Fruit fly (Drosophila melanogaster): ENCODE results near the gene Hex-t1.
A peak's percentile ranks its signal among the peaks of the same experiment; 100 is the strongest.

Hex-t1 gene

dm6 chr3R:26462173-26462959, 13.5 kb downstream of the Hex-t1 start (continued):
- TF ChIP-seq CG11294 (GFP tag; IDR thresholded peaks at IDR 0.05) = no peak
- peak; percentile 7 for TF ChIP-seq topi (GFP tag; optimal IDR thresholded peaks at IDR 0.05)
- no peak for TF ChIP-seq CG8319 (GFP tag; optimal IDR thresholded peaks at IDR 0.05)
- no peak for TF ChIP-seq CG6854 (GFP tag; optimal IDR thresholded peaks at IDR 0.05)
- no peak for TF ChIP-seq Hr38 (GFP tag; optimal IDR thresholded peaks at IDR 0.05)
- TF ChIP-seq CG3919 (GFP tag; optimal IDR thresholded peaks at IDR 0.05) = peak; percentile 60
- TF ChIP-seq CG6808 (GFP tag; optimal IDR thresholded peaks at IDR 0.05) = peak; percentile 60
- no peak for TF ChIP-seq Blimp-1 (GFP tag; optimal IDR thresholded peaks at IDR 0.05)
- no peak for TF ChIP-seq CG11902 (GFP tag; optimal IDR thresholded peaks at IDR 0.05)
- TF ChIP-seq dsx (GFP tag; optimal IDR thresholded peaks at IDR 0.05; ENCODE audit: poor library complexity, severe bottlenecking) = no peak
- TF ChIP-seq lz (GFP tag; optimal IDR thresholded peaks at IDR 0.05) = no peak
- no peak for TF ChIP-seq fd59A (GFP tag; optimal IDR thresholded peaks at IDR 0.05)
- TF ChIP-seq CG11762 (GFP tag; optimal IDR thresholded peaks at IDR 0.05; ENCODE audit: insufficient read depth) = peak; percentile 29
- peak; percentile 34 for TF ChIP-seq CG10669 (GFP tag; optimal IDR thresholded peaks at IDR 0.05)

dm6 chr3R:26463146-26463545, 14.3 kb downstream of the Hex-t1 start:
- TF ChIP-seq CG6276 (GFP tag; optimal IDR thresholded peaks at IDR 0.05) (no peak), cyc (GFP tag; optimal IDR thresholded peaks at IDR 0.05) (no peak), lz (GFP tag; optimal IDR thresholded peaks at IDR 0.05) (no peak), dac (GFP tag; optimal IDR thresholded peaks at IDR 0.05) (no peak), CG11902 (GFP tag; optimal IDR thresholded peaks at IDR 0.05) (no peak), Hr39 (GFP tag; optimal IDR thresholded peaks at IDR 0.05) (no peak), Gug (GFP tag; IDR thresholded peaks at IDR 0.05) (no peak), CG6808 (GFP tag; optimal IDR thresholded peaks at IDR 0.05) (no peak), Eip78C (GFP tag) (no peak), Sox15 (GFP tag; optimal IDR thresholded peaks at IDR 0.05) (no peak), Eip75B (GFP tag; optimal IDR thresholded peaks at IDR 0.05) (no peak)

dm6 chr3R:26463558-26463957, 14.7 kb downstream of the Hex-t1 start:
- peak; percentile 47 for TF ChIP-seq svp (GFP tag)
- TF ChIP-seq CG6276 (GFP tag; optimal IDR thresholded peaks at IDR 0.05) = no peak
- peak; percentile 17 for TF ChIP-seq Eip93F (GFP tag; optimal IDR thresholded peaks at IDR 0.05)
- TF ChIP-seq Eip75B (GFP tag; optimal IDR thresholded peaks at IDR 0.05) = peak; percentile 18
- TF ChIP-seq dac (GFP tag; optimal IDR thresholded peaks at IDR 0.05) = no peak
- peak; percentile 85 for TF ChIP-seq vri (GFP tag; optimal IDR thresholded peaks at IDR 0.05)
- TF ChIP-seq fd85E (GFP tag; optimal IDR thresholded peaks at IDR 0.05) = no peak

dm6 chr3R:26464370-26464769, 15.5 kb downstream of the Hex-t1 start:
- TF ChIP-seq spab (GFP tag; optimal IDR thresholded peaks at IDR 0.05) (peak; percentile 34), CG16779 (tag; optimal IDR thresholded peaks at IDR 0.05) (peak; percentile 50), CG6808 (GFP tag; optimal IDR thresholded peaks at IDR 0.05) (peak; percentile 55), Ets21C (GFP tag; optimal IDR thresholded peaks at IDR 0.05) (no peak), Sox102F (GFP tag; optimal IDR thresholded peaks at IDR 0.05) (no peak), topi (GFP tag; optimal IDR thresholded peaks at IDR 0.05) (peak; percentile 35), CG8319 (GFP tag; optimal IDR thresholded peaks at IDR 0.05) (no peak), CG7368 (GFP tag; optimal IDR thresholded peaks at IDR 0.05) (peak; percentile 22), svp (GFP tag) (no peak), Eip78C (GFP tag) (peak; percentile 84), Hr4 (GFP tag; optimal IDR thresholded peaks at IDR 0.05) (no peak), CG11902 (GFP tag; optimal IDR thresholded peaks at IDR 0.05) (no peak), ss (GFP tag; optimal IDR thresholded peaks at IDR 0.05) (peak; percentile 61 to 66), CG31627 (GFP tag; optimal IDR thresholded peaks at IDR 0.05) (no peak), acj6 (GFP tag; optimal IDR thresholded peaks at IDR 0.05) (no peak), fd59A (GFP tag; optimal IDR thresholded peaks at IDR 0.05) (no peak), esn (GFP tag; optimal IDR thresholded peaks at IDR 0.05) (no peak), Sox14 (GFP tag; optimal IDR thresholded peaks at IDR 0.05) (no peak), Hr39 (GFP tag; optimal IDR thresholded peaks at IDR 0.05) (no peak), CG8632 (GFP tag; optimal IDR thresholded peaks at IDR 0.05) (no peak), eg (GFP tag; IDR thresholded peaks at IDR 0.05) (peak; percentile 56; the same call in 1 of the 3 replicates), CG15336 (GFP tag; IDR thresholded peaks at IDR 0.05) (no peak), OdsH (GFP tag; optimal IDR thresholded peaks at IDR 0.05) (no peak), cyc (GFP tag; optimal IDR thresholded peaks at IDR 0.05) (no peak), Ets96B (tag; optimal IDR thresholded peaks at IDR 0.05) (no peak), Blimp-1 (GFP tag; optimal IDR thresholded peaks at IDR 0.05) (no peak), fkh (GFP tag; optimal IDR thresholded peaks at IDR 0.05) (no peak), CG10669 (GFP tag; optimal IDR thresholded peaks at IDR 0.05) (no peak), dac (GFP tag; optimal IDR thresholded peaks at IDR 0.05) (no peak)
